Fruit fly (Drosophila melanogaster): ENCODE results near the gene Sbat.

Sbat gene

DNA sequence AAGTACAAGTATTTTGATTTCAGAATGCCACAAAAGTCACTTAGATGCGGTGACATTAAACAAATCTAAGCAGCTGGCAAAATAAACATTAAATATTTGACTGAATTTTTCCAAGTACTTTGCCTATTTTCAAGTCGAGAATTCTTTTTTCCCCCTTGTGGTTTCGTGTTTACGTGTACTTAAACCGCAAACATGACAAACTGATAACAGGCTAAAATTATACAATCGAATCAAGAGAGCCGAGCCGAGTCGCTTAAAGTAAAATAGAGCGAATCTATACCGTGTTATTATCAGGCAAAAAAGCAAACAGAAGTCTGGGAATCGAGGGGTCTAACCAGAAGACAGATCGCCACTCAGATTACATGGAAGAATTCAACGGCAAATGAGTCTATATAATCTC lies 28.0 kb downstream of the Sbat start (continued):
- no peak for TF ChIP-seq repo (GFP tag; optimal IDR thresholded peaks at IDR 0.05)
- no peak for TF ChIP-seq CG10209 (GFP tag; optimal IDR thresholded peaks at IDR 0.05)
- peak; percentile 8 for TF ChIP-seq CG18764 (GFP tag; optimal IDR thresholded peaks at IDR 0.05)
- TF ChIP-seq D19A (tag; optimal IDR thresholded peaks at IDR 0.05), result no peak
- TF ChIP-seq CG2712 (tag; optimal IDR thresholded peaks at IDR 0.05), result peak; percentile 3
- no peak for TF ChIP-seq knrl (GFP tag; IDR thresholded peaks at IDR 0.05; ENCODE audit: partially characterized antibody)
- no peak for TF ChIP-seq nmo (GFP tag; optimal IDR thresholded peaks at IDR 0.05)
- TF ChIP-seq Chrac-16 (GFP tag; optimal IDR thresholded peaks at IDR 0.05), result no peak
- no peak for TF ChIP-seq MESR4 (GFP tag; optimal IDR thresholded peaks at IDR 0.05)
- TF ChIP-seq ara (GFP tag; IDR thresholded peaks at IDR 0.05), result no peak
- 0 out of 2 replicates have a peak, but pooled peaks have one; percentile 27 for TF ChIP-seq chm (GFP tag; IDR thresholded peaks at IDR 0.05)
- no peak for TF ChIP-seq Lim3 (GFP tag; IDR thresholded peaks at IDR 0.05)
- peak; percentile 29 for TF ChIP-seq CG14710 (tag; optimal IDR thresholded peaks at IDR 0.05)
- no peak for TF ChIP-seq CG43689 (GFP tag; IDR thresholded peaks at IDR 0.05)
- TF ChIP-seq ewg (GFP tag; optimal IDR thresholded peaks at IDR 0.05), result no peak
- no peak for TF ChIP-seq sens-2 (GFP tag; IDR thresholded peaks at IDR 0.05)
- no peak for TF ChIP-seq Side (GFP tag; optimal IDR thresholded peaks at IDR 0.05)
- no peak for TF ChIP-seq Mad (GFP tag; optimal IDR thresholded peaks at IDR 0.05)
- no peak for TF ChIP-seq CG31365 (tag; optimal IDR thresholded peaks at IDR 0.05)
- TF ChIP-seq Drgx (GFP tag; IDR thresholded peaks at IDR 0.05), result no peak
- TF ChIP-seq CG11085 (GFP tag; IDR thresholded peaks at IDR 0.05), result no peak
- no peak for TF ChIP-seq CG12299 (tag; optimal IDR thresholded peaks at IDR 0.05)
- TF ChIP-seq Hr51 (GFP tag; optimal IDR thresholded peaks at IDR 0.05), result no peak
- no peak for TF ChIP-seq HLH54F (GFP tag; optimal IDR thresholded peaks at IDR 0.05)
- no peak for TF ChIP-seq Ptx1 (GFP tag; IDR thresholded peaks at IDR 0.05)
- TF ChIP-seq Xbp1 (GFP tag; optimal IDR thresholded peaks at IDR 0.05), result no peak
- TF ChIP-seq Dek (tag; optimal IDR thresholded peaks at IDR 0.05), result no peak
- TF ChIP-seq B-H2 (GFP tag; optimal IDR thresholded peaks at IDR 0.05), result no peak
- no peak for TF ChIP-seq toy (GFP tag; IDR thresholded peaks at IDR 0.05)
- TF ChIP-seq CG10959 (GFP tag; IDR thresholded peaks at IDR 0.05), result no peak
- TF ChIP-seq stwl (tag; optimal IDR thresholded peaks at IDR 0.05), result no peak
- no peak for TF ChIP-seq CG7556 (GFP tag; optimal IDR thresholded peaks at IDR 0.05)
- TF ChIP-seq CG10267 (tag; optimal IDR thresholded peaks at IDR 0.05), result no peak
- no peak for TF ChIP-seq CG30431 (GFP tag; optimal IDR thresholded peaks at IDR 0.05)
- TF ChIP-seq fu2 (GFP tag; optimal IDR thresholded peaks at IDR 0.05), result no peak
- TF ChIP-seq CG15601 (tag; optimal IDR thresholded peaks at IDR 0.05), result peak; percentile 13
- TF ChIP-seq ssp (GFP tag; IDR thresholded peaks at IDR 0.05), result no peak
- TF ChIP-seq chinmo (GFP tag; IDR thresholded peaks at IDR 0.05; ENCODE audit: partially characterized antibody), result 0 out of 4 replicates have a peak, but pooled peaks have one; percentile 30
- no peak for TF ChIP-seq pho (GFP tag; optimal IDR thresholded peaks at IDR 0.05)
- no peak for TF ChIP-seq CG2889 (GFP tag; IDR thresholded peaks at IDR 0.05)
- no peak for TF ChIP-seq CG11560 (tag; IDR thresholded peaks at IDR 0.05)
- no peak for TF ChIP-seq Doc3 (GFP tag; IDR thresholded peaks at IDR 0.05; ENCODE audit: partially characterized antibody)
- no peak for TF ChIP-seq CG13624 (GFP tag; optimal IDR thresholded peaks at IDR 0.05)
- TF ChIP-seq CG10366 (GFP tag; IDR thresholded peaks at IDR 0.05), result no peak
- no peak for TF ChIP-seq Opbp (GFP tag; IDR thresholded peaks at IDR 0.05; ENCODE audit: partially characterized antibody)
- no peak for TF ChIP-seq Gug (GFP tag; IDR thresholded peaks at IDR 0.05)
- no peak for TF ChIP-seq tgo (GFP tag; IDR thresholded peaks at IDR 0.05)
- TF ChIP-seq CG4328 (GFP tag; optimal IDR thresholded peaks at IDR 0.05), result no peak
- TF ChIP-seq scrt (GFP tag; optimal IDR thresholded peaks at IDR 0.05), result no peak
- TF ChIP-seq CG2199 (GFP tag; IDR thresholded peaks at IDR 0.05), result no peak
- no peak for TF ChIP-seq lbe (GFP tag; optimal IDR thresholded peaks at IDR 0.05)
- TF ChIP-seq z (GFP tag; IDR thresholded peaks at IDR 0.05), result no peak
